Worm (Caenorhabditis elegans): ENCODE measurements around the gene btb-16.

btb-16 gene

ce11 chrII:3332039-3332438, 35.4 kb downstream of the btb-16 start, which contains the start of gene irld-27:
TSS of gene irld-27 (plus strand) at chrII:3332339.
- no peak for TF ChIP-seq lin-15B (tag; optimal IDR thresholded peaks at IDR 0.05)
- TF ChIP-seq vab-15 (tag; optimal IDR thresholded peaks at IDR 0.05): no peak
- TF ChIP-seq ztf-11 (tag; optimal IDR thresholded peaks at IDR 0.05): no peak
- no peak for TF ChIP-seq nhr-85 (tag)
- TF ChIP-seq fkh-8 (tag; optimal IDR thresholded peaks at IDR 0.05): no peak
- TF ChIP-seq nhr-71 (tag; optimal IDR thresholded peaks at IDR 0.05): no peak
- TF ChIP-seq pax-3 (tag; optimal IDR thresholded peaks at IDR 0.05): no peak
- no peak for TF ChIP-seq nhr-237 (tag; optimal IDR thresholded peaks at IDR 0.05)
- TF ChIP-seq nhr-76 (tag; optimal IDR thresholded peaks at IDR 0.05): no peak
- no peak for TF ChIP-seq nhr-84 (tag; optimal IDR thresholded peaks at IDR 0.05)
- TF ChIP-seq ceh-63 (GFP tag; optimal IDR thresholded peaks at IDR 0.05): no peak
- TF ChIP-seq Y116A8C.19 (tag; optimal IDR thresholded peaks at IDR 0.05; ENCODE audit: borderline replicate concordance): no peak
- no peak for TF ChIP-seq nhr-11 (tag; optimal IDR thresholded peaks at IDR 0.05)
- no peak for TF ChIP-seq sup-37 (GFP tag; optimal IDR thresholded peaks at IDR 0.05)
- TF ChIP-seq fkh-10 (GFP tag; optimal IDR thresholded peaks at IDR 0.05): no peak
- no peak for TF ChIP-seq ama-1 (optimal IDR thresholded peaks at IDR 0.05)
- no peak for TF ChIP-seq sox-4 (tag; optimal IDR thresholded peaks at IDR 0.05)
- TF ChIP-seq nhr-47 (tag; optimal IDR thresholded peaks at IDR 0.05): no peak

- no peak for TF ChIP-seq unc-98 (GFP tag; IDR thresholded peaks at IDR 0.05)
- no peak for TF ChIP-seq sup-37 (GFP tag; optimal IDR thresholded peaks at IDR 0.05)
- no peak for TF ChIP-seq lin-14 (GFP tag; optimal IDR thresholded peaks at IDR 0.05)
- TF ChIP-seq fkh-4 (tag; optimal IDR thresholded peaks at IDR 0.05; ENCODE audit: borderline replicate concordance): no peak
- TF ChIP-seq pag-3 (tag; optimal IDR thresholded peaks at IDR 0.05; ENCODE audit: borderline replicate concordance, insufficient read depth): no peak
- no peak for TF ChIP-seq ceh-82 (tag; optimal IDR thresholded peaks at IDR 0.05)
- TF ChIP-seq egl-27 (tag; optimal IDR thresholded peaks at IDR 0.05): no peak
- no peak for TF ChIP-seq ces-1 (GFP tag; optimal IDR thresholded peaks at IDR 0.05)
Measured at ce11 chrII:3337039-3337438, 40.4 kb downstream of the btb-16 start, which contains the start of gene F14D2.19. TSS of gene F14D2.19 (minus strand) at chrII:3337139.

- TF ChIP-seq snpc-4 (tag; optimal IDR thresholded peaks at IDR 0.05) (no peak), nhr-47 (tag; optimal IDR thresholded peaks at IDR 0.05) (no peak), ceh-63 (GFP tag; optimal IDR thresholded peaks at IDR 0.05) (no peak), aly-2 (tag; optimal IDR thresholded peaks at IDR 0.05) (no peak), zag-1 (tag; optimal IDR thresholded peaks at IDR 0.05) (no peak), unc-98 (GFP tag; IDR thresholded peaks at IDR 0.05) (no peak), fkh-8 (tag; optimal IDR thresholded peaks at IDR 0.05) (no peak), ceh-8 (GFP tag; optimal IDR thresholded peaks at IDR 0.05) (no peak), lin-13 (GFP tag; optimal IDR thresholded peaks at IDR 0.05) (no peak)
Measured at ce11 chrII:3338556-3338955, 41.9 kb downstream of the btb-16 start, which contains the start of gene F14D2.7. TSS of gene F14D2.7 (minus strand) at chrII:3338656.

ce11 chrII:3340251-3340650, 43.6 kb downstream of the btb-16 start, which contains the start of gene F14D2.5:
TSS of gene F14D2.5 (plus strand) at chrII:3340551.
- no peak for TF ChIP-seq hlh-4 (tag; optimal IDR thresholded peaks at IDR 0.05)
- TF ChIP-seq ets-5 (GFP tag; IDR thresholded peaks at IDR 0.05): no peak
- no peak for TF ChIP-seq lin-14 (GFP tag; optimal IDR thresholded peaks at IDR 0.05)
- no peak for TF ChIP-seq unc-62 (GFP tag; optimal IDR thresholded peaks at IDR 0.05)
- TF ChIP-seq nhr-84 (tag; optimal IDR thresholded peaks at IDR 0.05): no peak
- TF ChIP-seq pqm-1 (tag; optimal IDR thresholded peaks at IDR 0.05): no peak
- TF ChIP-seq elt-2 (tag; optimal IDR thresholded peaks at IDR 0.05): no peak
- TF ChIP-seq sup-37 (GFP tag; optimal IDR thresholded peaks at IDR 0.05): no peak
- no peak for TF ChIP-seq aly-2 (tag; optimal IDR thresholded peaks at IDR 0.05)
- TF ChIP-seq fos-1 (tag; optimal IDR thresholded peaks at IDR 0.05): no peak

Data from whole organism, L1 larva.